Fruit fly (Drosophila melanogaster) whole organism, larva: ENCODE measurements around the gene CG7352.
A peak's percentile ranks its signal among the peaks of the same experiment; 100 is the strongest.

ENCODE experiments used
- noc ChIP-seq: fragments of 200-800 bp; sonication (Bioruptor generic); optimal IDR thresholded peaks from 3 replicates; lab custom pipeline; 2019; ENCODE audit warnings: missing biosample characterization, mild to moderate bottlenecking, missing genetic modification characterization, moderate library complexity

CG7352 gene

DNA sequence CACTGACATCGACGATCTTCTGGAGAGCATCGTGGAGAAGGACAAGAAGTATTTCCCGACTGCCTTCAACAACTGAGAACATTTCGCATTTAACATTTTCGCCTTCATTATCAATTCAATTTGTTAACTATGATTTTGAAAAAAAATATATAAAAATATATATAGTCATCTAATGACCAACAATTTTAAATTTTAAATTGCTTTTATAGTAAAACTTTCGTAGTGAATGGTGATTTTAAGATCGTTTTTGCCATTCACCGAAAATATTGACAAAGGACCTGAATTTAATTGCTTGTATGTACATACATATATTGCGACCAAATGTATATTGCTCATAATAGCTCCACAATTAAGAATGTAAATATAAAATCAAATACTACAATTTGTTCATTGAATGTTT lies at the start of gene CG7352:
TSS of gene CG7352 (plus strand) at position 301 of the 400 bp plus-strand sequence.
- TF ChIP-seq noc: no peak

DNA sequence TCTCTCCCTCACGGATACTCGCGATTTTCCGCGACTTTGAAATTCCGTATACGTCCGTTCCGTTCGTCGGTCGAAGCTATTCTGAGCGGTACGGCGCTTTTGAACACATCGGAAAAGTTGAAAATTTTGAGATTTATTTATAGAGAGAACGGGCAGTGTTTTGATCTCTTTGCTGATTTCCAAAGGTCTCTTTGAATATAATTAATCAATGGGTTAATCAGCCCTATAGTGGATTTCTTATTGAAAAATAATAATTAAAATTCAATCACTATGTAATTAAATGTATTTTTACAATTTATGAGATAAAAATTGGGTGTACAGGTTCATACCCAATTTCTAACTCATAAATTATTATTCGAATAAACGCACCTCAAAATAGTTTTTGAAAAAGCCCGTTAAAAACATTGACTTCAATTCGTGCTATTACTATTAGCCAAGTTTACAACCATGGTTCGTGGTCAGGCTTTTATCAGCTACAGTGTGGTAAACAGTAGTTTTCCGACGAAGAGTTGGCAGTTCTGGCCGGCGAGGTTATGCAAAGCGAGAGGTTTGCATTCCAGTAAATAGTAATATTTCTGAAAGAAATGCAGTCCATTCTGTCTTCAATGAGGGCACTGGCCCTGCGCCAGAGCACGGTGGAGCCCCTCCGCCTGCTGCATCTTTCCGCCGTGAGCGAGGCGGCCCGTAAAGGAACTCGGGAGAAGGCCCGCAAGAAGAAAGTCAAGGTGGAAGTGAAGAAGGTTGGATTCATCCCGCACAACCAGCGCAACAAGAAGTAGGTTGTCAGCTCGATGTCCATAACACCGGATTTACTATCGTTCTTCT lies 46.2 kb upstream of the CG7352 start, which contains the start of the genes CG9626 and mRpL1:
TSS of gene CG9626 (minus strand) at position 51 of the 825 bp plus-strand sequence.
TSS of gene mRpL1 (plus strand) at position 513 of the 825 bp plus-strand sequence.
- no peak for TF ChIP-seq noc

DNA sequence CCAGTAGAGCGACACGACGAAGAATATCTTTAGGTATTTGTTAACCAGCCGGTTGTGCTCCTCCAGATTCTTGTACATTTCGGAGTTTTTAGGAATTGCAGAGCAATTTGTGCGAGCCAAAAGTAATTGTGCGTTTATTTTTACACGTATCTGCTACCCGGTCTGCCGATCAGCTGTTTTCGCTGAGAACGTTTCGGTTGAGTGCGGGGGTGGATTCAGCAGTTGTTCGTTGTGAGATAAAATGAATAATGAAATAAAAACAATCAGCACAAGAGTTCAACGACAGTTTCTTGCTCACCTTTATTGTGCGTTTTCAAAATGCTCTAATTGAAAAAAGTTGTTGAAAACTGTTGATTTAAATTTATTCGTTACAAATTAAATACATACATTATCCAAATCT lies 43.5 kb upstream of the CG7352 start, which contains the start of gene nac:
TSS of gene nac (minus strand) at position 176 of the 400 bp plus-strand sequence.
- TF ChIP-seq noc: no peak

DNA sequence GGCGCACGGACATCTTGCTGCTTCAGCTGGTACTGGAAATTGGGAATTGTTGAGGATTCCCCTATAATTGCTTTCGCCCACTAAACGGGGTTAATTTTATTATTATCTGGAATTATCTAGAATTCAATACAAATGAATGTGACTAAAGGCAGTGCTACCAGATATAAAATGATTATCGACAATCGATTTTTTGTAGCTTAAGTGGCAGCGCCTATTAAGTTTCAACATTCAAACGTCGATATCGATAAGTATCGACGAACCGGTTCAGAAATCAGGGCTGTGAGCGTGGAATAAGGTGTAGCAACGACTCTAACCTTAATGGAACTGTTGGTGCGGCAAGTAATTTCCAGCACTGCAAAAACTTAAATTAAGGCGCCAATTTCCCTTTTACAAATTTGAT lies 42.3 kb upstream of the CG7352 start, which contains the start of gene Sgt1:
TSS of gene Sgt1 (minus strand) at position 165 of the 400 bp plus-strand sequence.
- no peak for TF ChIP-seq noc

DNA sequence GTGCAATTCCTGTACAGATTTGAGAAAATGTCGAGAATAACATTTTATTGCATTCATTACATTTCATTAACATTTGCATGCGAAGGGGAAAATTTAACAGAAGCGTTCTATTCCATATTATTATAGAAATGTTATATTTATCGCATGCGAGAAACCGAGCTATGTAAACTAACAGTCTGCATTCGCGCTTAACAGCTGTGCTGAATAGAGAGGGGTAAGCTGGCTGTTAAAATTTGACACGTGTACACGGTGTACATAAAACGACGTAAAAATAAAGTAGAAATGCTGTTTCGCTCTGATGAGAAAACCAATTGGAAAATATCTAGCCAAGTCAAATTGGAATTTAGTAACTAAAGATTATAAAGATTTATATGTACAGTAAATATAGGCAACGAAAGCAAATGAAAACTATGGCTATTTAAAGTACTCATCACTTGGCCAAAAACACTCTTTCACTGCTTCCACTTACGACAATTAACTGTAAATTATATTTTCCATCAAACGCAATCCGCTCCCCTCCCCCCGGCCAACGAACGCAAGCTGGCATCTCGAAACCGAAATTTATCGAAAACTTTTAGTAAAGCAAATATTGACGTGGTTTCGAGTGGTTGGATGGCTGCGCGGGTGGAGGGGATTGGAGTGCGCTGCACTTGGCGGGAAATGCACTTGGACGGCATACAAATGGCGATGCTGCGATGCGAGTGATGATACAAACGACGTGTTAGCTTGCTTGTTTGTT lies 41.0 kb upstream of the CG7352 start:
- no peak for TF ChIP-seq noc

DNA sequence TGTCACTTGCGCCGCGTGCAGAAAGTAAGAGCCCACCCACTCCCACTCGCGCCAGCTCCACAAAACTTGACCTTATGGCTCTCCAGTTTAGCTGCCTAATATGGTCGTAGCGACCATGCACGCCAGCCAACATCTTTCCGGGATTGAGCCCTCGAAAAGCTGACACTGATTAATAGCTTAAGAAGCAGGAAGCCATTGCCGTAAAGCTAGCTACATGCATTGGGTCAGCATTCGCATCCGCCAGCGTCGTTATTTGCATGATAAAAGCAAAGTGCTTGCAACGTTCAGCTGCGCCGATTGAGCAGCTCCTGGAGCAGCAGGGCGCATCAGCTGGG lies 40.5 kb upstream of the CG7352 start:
- no peak for TF ChIP-seq noc

DNA sequence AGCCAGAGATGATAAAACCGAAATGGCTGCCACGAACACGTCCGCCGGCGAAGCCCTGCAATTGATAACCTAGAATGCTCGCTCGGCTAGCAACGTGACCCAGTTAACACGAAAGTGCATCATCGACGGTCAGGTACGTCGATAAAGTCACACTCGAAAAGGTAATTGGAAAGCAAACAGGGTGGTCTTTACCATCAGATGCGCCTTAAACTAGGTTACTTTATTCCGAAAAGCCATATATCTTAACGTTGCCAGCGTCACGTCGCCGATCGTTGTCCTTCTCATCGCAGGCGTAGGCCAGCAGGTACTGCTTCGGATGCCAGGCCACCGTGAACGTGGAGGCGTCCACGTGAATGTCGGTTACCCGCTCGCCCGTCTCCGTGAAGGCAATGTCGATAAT lies 40.1 kb upstream of the CG7352 start:
- no peak for TF ChIP-seq noc

DNA sequence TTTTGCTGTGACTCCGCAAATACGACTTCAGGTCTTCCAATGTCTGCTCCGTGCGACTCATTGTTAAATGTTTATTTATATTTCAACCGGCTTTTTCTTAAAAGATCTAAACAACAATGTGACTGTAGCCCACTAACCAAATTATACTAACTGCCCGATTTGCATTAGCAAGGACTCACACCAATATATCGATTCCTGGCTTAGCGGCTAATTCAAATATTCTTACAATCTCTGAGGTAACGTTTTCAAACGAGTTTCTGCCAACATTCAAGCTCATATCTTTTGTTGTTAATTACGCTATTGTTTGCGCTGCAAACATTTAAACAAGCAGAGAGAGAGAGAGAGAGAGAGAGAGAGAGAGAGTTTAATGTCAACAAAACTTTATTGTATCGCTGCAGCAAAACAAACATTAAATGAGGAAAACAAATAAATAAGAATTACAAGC lies 38.8 kb upstream of the CG7352 start, which contains the start of gene tex:
TSS of gene tex (minus strand) at position 131 of the 445 bp plus-strand sequence.
- no peak for TF ChIP-seq noc

DNA sequence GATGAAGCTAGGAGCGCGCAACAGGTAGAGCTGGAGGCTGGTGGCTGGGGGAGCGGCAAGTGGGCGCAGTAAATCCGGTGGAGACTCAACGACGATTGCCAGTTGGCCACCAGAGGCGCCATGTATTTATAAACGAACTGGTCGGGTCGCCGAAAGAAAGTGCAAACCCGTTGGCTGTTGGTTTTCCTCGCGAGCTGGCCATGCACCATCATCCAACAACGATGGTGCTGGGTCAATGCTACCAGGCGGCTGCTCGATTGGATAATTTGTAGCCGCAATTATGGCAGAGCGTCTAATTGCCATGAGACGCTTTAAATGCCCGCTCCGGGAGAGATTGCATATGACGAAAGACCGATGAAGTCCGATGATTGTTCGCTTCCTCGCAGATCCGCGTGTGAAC lies 36.7 kb upstream of the CG7352 start, which contains the start of gene CG11693:
TSS of gene CG11693 (minus strand) at position 101 of the 400 bp plus-strand sequence.
- TF ChIP-seq noc: no peak

DNA sequence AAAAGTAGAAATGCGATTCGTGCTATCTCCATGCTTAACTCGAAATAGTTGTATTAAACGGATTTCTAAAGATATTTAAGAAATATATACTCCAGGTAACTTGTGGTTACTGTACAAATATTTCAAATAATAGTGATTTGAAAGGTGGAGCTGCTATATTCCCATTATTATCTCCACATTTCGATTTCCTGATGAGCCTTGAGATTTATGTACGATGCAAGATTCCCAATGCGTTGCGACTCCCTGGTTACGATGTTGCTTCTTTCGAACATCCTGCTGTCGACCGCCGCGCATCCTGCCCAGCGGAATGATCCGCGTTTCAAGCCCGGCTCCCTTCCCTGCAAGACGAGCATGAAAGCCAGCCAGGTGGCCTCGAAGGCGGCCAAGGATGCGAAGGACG lies 35.3 kb upstream of the CG7352 start, which contains the start of the genes CG11694 and CG11698:
TSS of gene CG11694 (minus strand) at position 101 of the 400 bp plus-strand sequence.
TSS of gene CG11698 (plus strand) at position 152 of the 400 bp plus-strand sequence.
- TF ChIP-seq noc: no peak

DNA sequence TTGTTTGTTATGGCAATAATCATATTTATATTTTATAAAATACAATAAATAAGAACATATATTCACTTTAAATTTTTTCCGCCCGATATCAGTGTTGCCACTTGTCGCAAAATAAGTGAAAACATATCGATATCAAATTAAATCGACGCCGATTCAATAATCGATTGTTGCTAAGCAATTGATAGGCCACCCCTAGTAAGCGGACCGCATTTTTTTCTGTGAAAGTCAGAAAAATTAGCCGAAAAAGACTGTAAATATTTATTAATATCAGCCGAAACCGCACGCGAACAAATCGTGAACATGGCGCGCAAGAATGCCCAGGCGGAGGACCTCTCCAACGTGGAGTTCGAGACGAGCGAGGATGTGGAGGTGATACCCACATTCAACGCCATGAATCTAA lies 34.3 kb upstream of the CG7352 start, which contains the start of gene CG7483:
TSS of gene CG7483 (plus strand) at position 171 of the 400 bp plus-strand sequence.
- no peak for TF ChIP-seq noc

DNA sequence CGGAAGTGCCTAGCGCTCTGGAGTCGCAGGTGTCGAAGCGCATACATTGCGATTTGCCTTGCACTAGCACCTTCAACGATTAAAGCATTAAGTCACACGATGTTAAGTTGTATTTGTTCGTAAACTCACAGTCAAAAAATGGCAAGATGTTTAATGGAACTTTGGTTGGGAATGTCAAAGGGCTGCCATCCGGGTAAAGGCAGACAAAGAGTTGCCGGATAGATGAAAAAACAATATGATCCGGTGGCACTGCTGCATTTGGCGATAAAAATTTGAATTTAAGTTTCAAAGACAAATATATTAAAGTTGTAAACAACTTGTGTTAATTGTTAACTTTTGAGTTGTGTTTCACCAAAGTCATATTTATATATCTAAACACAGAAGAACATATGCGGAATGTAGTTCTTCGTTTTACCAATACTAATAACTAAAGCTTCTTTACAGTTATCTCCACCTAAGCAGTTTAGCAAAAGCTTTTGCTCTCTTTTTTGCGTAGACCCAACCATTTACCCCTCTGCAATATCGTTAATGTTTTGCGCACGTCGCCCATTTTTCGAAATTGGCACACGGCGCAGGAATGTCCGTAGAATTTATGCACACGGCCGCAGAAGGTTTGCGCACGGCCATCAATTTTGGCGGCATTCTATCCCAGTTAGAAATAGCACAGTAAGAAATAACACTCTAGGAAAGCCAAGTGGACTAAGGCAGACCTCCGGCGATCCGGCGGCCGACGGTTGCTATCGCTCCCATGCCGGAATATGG lies 30.9 kb upstream of the CG7352 start, which contains the start of gene Coq2:
TSS of gene Coq2 (minus strand) at position 200 of the 762 bp plus-strand sequence.
- no peak for TF ChIP-seq noc

DNA sequence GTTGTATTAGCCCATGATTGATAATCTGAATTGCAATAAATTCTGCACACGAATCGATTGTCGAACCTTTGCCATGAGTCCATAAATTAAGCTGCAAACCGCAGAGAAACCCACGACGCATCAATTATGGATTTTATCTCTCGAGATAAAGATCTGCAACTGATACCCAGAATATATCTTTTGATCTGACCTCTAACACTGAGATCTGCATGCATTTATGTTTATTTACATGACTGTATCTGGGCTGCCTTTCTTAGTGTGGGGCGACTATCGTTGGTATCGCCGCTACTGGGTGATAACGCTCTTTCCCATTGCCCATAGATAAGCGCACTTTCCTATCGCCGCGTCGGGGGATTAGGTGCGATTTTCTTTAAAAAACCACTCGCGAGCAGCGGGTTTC lies 30.2 kb upstream of the CG7352 start, which contains the start of gene Ctr1B:
TSS of gene Ctr1B (plus strand) at position 398 of the 400 bp plus-strand sequence.
- peak; percentile 44 for TF ChIP-seq noc

DNA sequence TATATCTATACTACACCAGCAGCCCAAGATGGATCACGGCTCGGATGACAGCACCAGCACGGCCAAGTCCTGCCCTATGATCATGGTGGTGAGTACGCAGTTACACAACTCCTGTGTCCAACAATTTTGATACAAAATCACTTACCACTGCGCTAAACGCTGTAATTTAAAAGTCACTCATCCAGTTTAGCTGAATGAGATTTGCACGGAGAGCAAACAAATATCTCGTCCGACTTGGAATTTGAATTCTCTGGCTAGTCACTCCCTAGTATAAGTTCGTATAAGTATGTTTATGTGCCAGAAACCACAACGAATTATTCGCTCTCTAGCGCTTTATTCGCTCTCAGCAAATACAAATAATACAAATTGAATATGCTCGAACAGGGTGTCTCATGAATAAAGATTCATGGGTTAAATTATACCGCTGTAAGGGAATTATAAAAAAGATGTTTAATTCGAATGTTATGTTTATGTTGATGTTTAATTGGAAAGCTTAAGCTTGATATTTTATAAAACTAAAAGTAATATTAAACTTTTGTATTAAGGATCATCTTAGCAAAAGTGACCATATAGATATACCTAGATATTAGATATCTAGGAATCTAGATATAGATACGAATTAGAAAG lies 29.6 kb upstream of the CG7352 start:
- TF ChIP-seq noc: no peak

DNA sequence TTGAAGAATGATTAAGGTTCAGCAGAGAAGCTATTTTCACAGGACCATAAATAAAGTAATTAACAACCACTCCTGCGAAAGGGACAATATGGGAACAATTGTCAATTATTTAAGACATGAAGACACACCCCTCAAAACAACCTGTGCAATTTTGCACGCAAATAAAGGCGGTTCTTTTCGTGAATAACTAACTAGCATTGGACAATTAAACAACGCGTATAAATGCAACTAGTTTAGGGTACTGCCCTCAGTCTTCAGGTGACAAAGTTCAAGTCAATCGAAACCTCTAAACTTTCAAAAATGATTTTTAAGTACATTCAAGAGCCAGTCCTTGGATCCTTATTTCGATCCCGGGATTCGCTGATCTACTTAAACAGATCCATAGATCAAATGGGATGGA lies 25.9 kb upstream of the CG7352 start, which contains the start of gene Or85a:
TSS of gene Or85a (plus strand) at position 301 of the 400 bp plus-strand sequence.
- TF ChIP-seq noc: no peak
